Fruit fly (Drosophila melanogaster) S2 (cell line): Measurements from ENCODE around the gene CG9451.

ENCODE experiments used
- CG8478 ChIP-seq: fragments of >200 bp; optimal IDR thresholded peaks from 2 replicates; lab custom pipeline; 2018
- CTCF ChIP-seq, 2 experiments: fragments of >200 bp; optimal IDR thresholded peaks; 2 replicates each; lab custom pipeline; 2018

- TF ChIP-seq CG8478 (lab: Kevin White, UChicago) (no peak), CTCF (optimal IDR thresholded peaks at IDR 0.05; lab: Kevin White, UChicago) (no peak)
These were observed 17.6 kb downstream of the CG9451 start for dm6 chr3L:19483007-19483406.
